Fruit fly (Drosophila melanogaster) whole organism, prepupa: Measurements from ENCODE around the gene RPA3.

Experiments used
- Blimp-1 ChIP-seq: fragments of 200-800 bp; sonication (Bioruptor generic); optimal IDR thresholded peaks from 3 replicates; lab custom pipeline; 2017; ENCODE audit warnings: missing biosample characterization, missing genetic modification characterization, mild to moderate bottlenecking, moderate library complexity, missing genetic modification reagents
- CG1621 ChIP-seq: fragments of 200-800 bp; sonication (Bioruptor generic); optimal IDR thresholded peaks from 3 replicates; lab custom pipeline; 2018; ENCODE audit warnings: missing biosample characterization, mild to moderate bottlenecking, missing genetic modification characterization
- CG31627 ChIP-seq: fragments of 200-800 bp; sonication (Bioruptor generic); optimal IDR thresholded peaks from 3 replicates; lab custom pipeline; 2016; ENCODE audit warnings: missing biosample characterization, missing genetic modification characterization
- CG34406 ChIP-seq: fragments of 200-800 bp; sonication (Bioruptor generic); optimal IDR thresholded peaks from 3 replicates; lab custom pipeline; 2016; ENCODE audit warnings: missing biosample characterization, missing genetic modification characterization
- CG9139 ChIP-seq: fragments of 200-800 bp; sonication (Bioruptor generic); optimal IDR thresholded peaks from 3 replicates; lab custom pipeline; 2017; ENCODE audit warnings: missing biosample characterization, mild to moderate bottlenecking, missing genetic modification characterization
- Eip78C ChIP-seq: fragments of 200-800 bp; sonication (Bioruptor generic); peaks from one replicate; lab custom pipeline; 2016; ENCODE audit warnings: missing biosample characterization, missing genetic modification characterization
- Gug ChIP-seq: fragments of 200-800 bp; sonication (Bioruptor generic); IDR thresholded peaks from 2 replicates; pipeline ENCODE4 v1.3.6; 2022; ENCODE audit warnings: missing biosample characterization, missing genetic modification characterization
- Hr39 ChIP-seq: fragments of 200-800 bp; sonication (Bioruptor generic); optimal IDR thresholded peaks from 2 replicates; lab custom pipeline; 2016; ENCODE audit warnings: missing biosample characterization, missing genetic modification characterization
- Lpt ChIP-seq: fragments of 200-800 bp; sonication (Bioruptor generic); optimal IDR thresholded peaks from 3 replicates; lab custom pipeline; 2016; ENCODE audit warnings: missing biosample characterization, missing genetic modification characterization
- Met ChIP-seq: fragments of 200-800 bp; sonication (Bioruptor generic); optimal IDR thresholded peaks from 3 replicates; lab custom pipeline; 2016; ENCODE audit warnings: missing biosample characterization, missing genetic modification characterization
- Sox14 ChIP-seq: fragments of 200-800 bp; sonication (Bioruptor generic); optimal IDR thresholded peaks from 3 replicates; lab custom pipeline; 2016; ENCODE audit warnings: missing biosample characterization, missing genetic modification characterization
- lz ChIP-seq: fragments of 200-800 bp; sonication (Bioruptor generic); optimal IDR thresholded peaks from 3 replicates; lab custom pipeline; 2016; ENCODE audit warnings: missing biosample characterization, missing genetic modification characterization
- topi ChIP-seq: fragments of 200-800 bp; sonication (Bioruptor generic); optimal IDR thresholded peaks from 3 replicates; lab custom pipeline; 2016; ENCODE audit warnings: missing biosample characterization, missing genetic modification characterization

DNA sequence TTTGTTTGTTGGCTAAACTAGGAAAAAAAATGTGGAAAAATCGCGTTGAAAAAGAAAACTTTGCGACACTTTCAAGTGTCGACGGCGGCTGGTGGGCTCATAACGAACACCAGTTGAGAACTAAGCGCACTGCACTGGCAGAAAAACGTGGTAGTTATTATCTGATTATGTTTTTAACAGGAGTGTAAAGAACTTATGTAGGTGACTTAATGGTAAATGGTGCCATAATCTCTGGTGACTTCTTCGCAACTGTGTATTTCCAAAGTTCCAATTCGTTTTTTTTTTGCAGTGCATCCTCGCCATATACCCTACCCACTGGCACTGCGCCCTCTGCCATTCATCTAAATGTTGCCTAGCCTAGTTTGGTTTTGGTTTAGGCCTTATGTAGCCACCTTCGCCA lies 37.4 kb upstream of the RPA3 start:
- TF ChIP-seq lz: no peak
- TF ChIP-seq CG9139 (GFP tag; lab: Kevin White, UChicago): no peak
- peak; percentile 70 for TF ChIP-seq Gug (GFP tag; lab: Robert Waterston, UW)
- TF ChIP-seq Eip78C (GFP tag; lab: Kevin White, UChicago): peak; percentile 77
- peak; percentile 62 for TF ChIP-seq Lpt
- no peak for TF ChIP-seq Blimp-1 (GFP tag; lab: Kevin White, UChicago)
- no peak for TF ChIP-seq CG1621 (tag; lab: Kevin White, UChicago)
- no peak for TF ChIP-seq CG31627 (GFP tag; lab: Kevin White, UChicago)
- TF ChIP-seq Hr39 (GFP tag; lab: Kevin White, UChicago): no peak
- TF ChIP-seq topi: no peak
- TF ChIP-seq Sox14 (GFP tag; lab: Kevin White, UChicago): peak; percentile 0
- peak; percentile 50 for TF ChIP-seq Met (GFP tag; lab: Kevin White, UChicago)
- no peak for TF ChIP-seq CG34406 (GFP tag; lab: Kevin White, UChicago)
